Worm (Caenorhabditis elegans) whole organism, L2 larva: Measurements from ENCODE around the gene C18H9.1.

Experiments used
- C34F6.9 ChIP-seq: fragments of 150-350 bp; optimal IDR thresholded peaks from 2 replicates; lab custom pipeline; 2014; ENCODE audit warnings: missing biosample characterization, missing genetic modification characterization
- F13H6.1 ChIP-seq: sonication (generic microtip); optimal IDR thresholded peaks from 2 replicates; lab custom pipeline; 2016; ENCODE audit warnings: missing genetic modification characterization, missing compliant biosample characterization
- R02D3.7 ChIP-seq: fragments of 150-350 bp; optimal IDR thresholded peaks from 2 replicates; lab custom pipeline; 2014; ENCODE audit warnings: missing biosample characterization, missing genetic modification characterization
- Y55F3AM.14 ChIP-seq: fragments of 200-800 bp; sonication (Bioruptor generic); optimal IDR thresholded peaks from 2 replicates; lab custom pipeline; 2018; ENCODE audit warnings: mild to moderate bottlenecking, missing genetic modification characterization, missing compliant biosample characterization
- ZK546.5 ChIP-seq: sonication (generic microtip); optimal IDR thresholded peaks from 2 replicates; lab custom pipeline; 2017; ENCODE audit warnings: missing biosample characterization, missing genetic modification characterization
- alr-1 ChIP-seq: fragments of 150-350 bp; optimal IDR thresholded peaks from 2 replicates; lab custom pipeline; 2014; ENCODE audit warnings: missing biosample characterization, missing genetic modification characterization
- aly-2 ChIP-seq: fragments of 150-350 bp; optimal IDR thresholded peaks from 2 replicates; lab custom pipeline; 2014; ENCODE audit warnings: missing biosample characterization, missing genetic modification characterization
- ama-1 ChIP-seq: fragments of 150-350 bp; optimal IDR thresholded peaks from 2 replicates; lab custom pipeline; 2018; ENCODE audit warnings: inconsistent platforms
- ceh-16 ChIP-seq: fragments of 150-350 bp; optimal IDR thresholded peaks from 2 replicates; lab custom pipeline; 2014; ENCODE audit warnings: missing biosample characterization, missing genetic modification characterization
- ceh-82 ChIP-seq: fragments of 150-350 bp; optimal IDR thresholded peaks from 2 replicates; lab custom pipeline; 2014; ENCODE audit warnings: missing biosample characterization, missing genetic modification characterization
- crh-2 ChIP-seq: sonication (generic microtip); optimal IDR thresholded peaks from 2 replicates; lab custom pipeline; 2017; ENCODE audit warnings: missing biosample characterization, missing genetic modification characterization
- egl-27 ChIP-seq: sonication (generic microtip); optimal IDR thresholded peaks from 3 replicates; lab custom pipeline; 2017; ENCODE audit warnings: missing biosample characterization, missing genetic modification reagents, missing genetic modification characterization
- elt-3 ChIP-seq: sonication (generic microtip); optimal IDR thresholded peaks from 2 replicates; lab custom pipeline; 2017; ENCODE audit warnings: missing biosample characterization, missing genetic modification characterization
- fos-1 ChIP-seq: fragments of 150-350 bp; optimal IDR thresholded peaks from 2 replicates; lab custom pipeline; 2014; ENCODE audit warnings: missing biosample characterization, missing genetic modification characterization
- gmeb-1 ChIP-seq: fragments of 150-350 bp; optimal IDR thresholded peaks from 2 replicates; lab custom pipeline; 2014; ENCODE audit warnings: missing biosample characterization, missing genetic modification characterization
- lin-11 ChIP-seq: fragments of 150-350 bp; sonication (generic microtip); optimal IDR thresholded peaks from 2 replicates; lab custom pipeline; 2014; ENCODE audit warnings: missing biosample characterization, missing genetic modification characterization, inconsistent platforms, mixed read lengths
- lin-13 ChIP-seq: fragments of 150-350 bp; optimal IDR thresholded peaks from 2 replicates; lab custom pipeline; 2014; ENCODE audit warnings: missing biosample characterization, missing genetic modification reagents, missing genetic modification characterization
- lin-39 ChIP-seq: fragments of 150-350 bp; optimal IDR thresholded peaks from 2 replicates; lab custom pipeline; 2014; ENCODE audit warnings: missing biosample characterization, missing genetic modification reagents, missing genetic modification characterization
- lsy-2 ChIP-seq, 2 experiments: fragments of 150-350 bp in 1 of 2; sonication (generic microtip) in 1 of 2; optimal IDR thresholded peaks; 2 replicates each; lab custom pipeline; 2014 to 2017; ENCODE audit warnings: missing biosample characterization in 2 of 2, missing genetic modification characterization in 2 of 2
- mab-5 ChIP-seq: fragments of 150-350 bp; optimal IDR thresholded peaks from 2 replicates; lab custom pipeline; 2014; ENCODE audit warnings: missing biosample characterization, missing genetic modification characterization
- mdl-1 ChIP-seq, 2 experiments: fragments of 150-350 bp in 1 of 2; sonication (generic microtip) in 1 of 2; optimal IDR thresholded peaks; 2 replicates each; lab custom pipeline; 2017; ENCODE audit warnings: missing biosample characterization in 2 of 2, missing genetic modification characterization in 2 of 2
- nhr-10 ChIP-seq: sonication (generic microtip); optimal IDR thresholded peaks from 2 replicates; lab custom pipeline; 2017; ENCODE audit warnings: missing biosample characterization, missing genetic modification characterization
- nhr-11 ChIP-seq: fragments of 150-350 bp; optimal IDR thresholded peaks from 2 replicates; lab custom pipeline; 2014; ENCODE audit warnings: missing biosample characterization, missing genetic modification characterization
- nhr-129 ChIP-seq: fragments of 150-350 bp; optimal IDR thresholded peaks from 2 replicates; lab custom pipeline; 2014; ENCODE audit warnings: missing biosample characterization, missing genetic modification characterization
- nhr-21 ChIP-seq: fragments of 150-350 bp; optimal IDR thresholded peaks from 2 replicates; lab custom pipeline; 2014; ENCODE audit warnings: missing biosample characterization, missing genetic modification characterization
- nhr-23 ChIP-seq: fragments of 150-350 bp; optimal IDR thresholded peaks from 2 replicates; lab custom pipeline; 2014; ENCODE audit warnings: missing biosample characterization, missing genetic modification reagents, missing genetic modification characterization
- nhr-6 ChIP-seq: fragments of 150-350 bp; optimal IDR thresholded peaks from 2 replicates; lab custom pipeline; 2014; ENCODE audit warnings: missing biosample characterization, missing genetic modification characterization
- peb-1 ChIP-seq: fragments of 150-350 bp; optimal IDR thresholded peaks from 2 replicates; lab custom pipeline; 2014; ENCODE audit warnings: missing biosample characterization, missing genetic modification characterization
- skn-1 ChIP-seq: sonication (generic microtip); optimal IDR thresholded peaks from 2 replicates; lab custom pipeline; 2017; ENCODE audit warnings: missing biosample characterization, missing genetic modification characterization
- sma-3 ChIP-seq: sonication (generic microtip); optimal IDR thresholded peaks from 2 replicates; lab custom pipeline; 2016; ENCODE audit warnings: missing genetic modification reagents, missing genetic modification characterization, missing compliant biosample characterization
- sma-9 ChIP-seq, 2 experiments: fragments of 150-350 bp in 1 of 2; sonication (generic microtip) in 1 of 2; optimal IDR thresholded peaks; 2 replicates each; lab custom pipeline; 2014 to 2016; ENCODE audit warnings: missing genetic modification characterization in 2 of 2, mild to moderate bottlenecking in 1 of 2, missing biosample characterization in 1 of 2, missing compliant biosample characterization in 1 of 2, missing genetic modification reagents in 1 of 2, moderate library complexity in 1 of 2
- unc-39 ChIP-seq: fragments of 150-350 bp; optimal IDR thresholded peaks from 2 replicates; lab custom pipeline; 2014; ENCODE audit warnings: missing biosample characterization, missing genetic modification characterization
- unc-55 ChIP-seq: fragments of 150-350 bp; sonication (generic microtip); optimal IDR thresholded peaks from 3 replicates; lab custom pipeline; 2014; ENCODE audit warnings: missing biosample characterization, missing genetic modification reagents, missing genetic modification characterization
- unc-62 ChIP-seq: fragments of 150-350 bp; optimal IDR thresholded peaks from 2 replicates; lab custom pipeline; 2014; ENCODE audit warnings: missing biosample characterization, missing genetic modification reagents, missing genetic modification characterization
- zag-1 ChIP-seq: fragments of 150-350 bp; optimal IDR thresholded peaks from 2 replicates; lab custom pipeline; 2014; ENCODE audit warnings: missing biosample characterization, missing genetic modification characterization
- ztf-1 ChIP-seq: fragments of 200-800 bp; sonication (Bioruptor generic); conservative IDR thresholded peaks from 2 replicates; pipeline ENCODE4 v1.3.6; 2022; ENCODE audit warnings: missing genetic modification characterization, missing compliant biosample characterization
- ztf-11 ChIP-seq: sonication (generic microtip); optimal IDR thresholded peaks from 2 replicates; lab custom pipeline; 2017; ENCODE audit warnings: missing biosample characterization, missing genetic modification characterization
- ztf-4 ChIP-seq: fragments of 150-350 bp; optimal IDR thresholded peaks from 2 replicates; lab custom pipeline; 2014; ENCODE audit warnings: missing biosample characterization, missing genetic modification characterization

C18H9.1 gene

DNA sequence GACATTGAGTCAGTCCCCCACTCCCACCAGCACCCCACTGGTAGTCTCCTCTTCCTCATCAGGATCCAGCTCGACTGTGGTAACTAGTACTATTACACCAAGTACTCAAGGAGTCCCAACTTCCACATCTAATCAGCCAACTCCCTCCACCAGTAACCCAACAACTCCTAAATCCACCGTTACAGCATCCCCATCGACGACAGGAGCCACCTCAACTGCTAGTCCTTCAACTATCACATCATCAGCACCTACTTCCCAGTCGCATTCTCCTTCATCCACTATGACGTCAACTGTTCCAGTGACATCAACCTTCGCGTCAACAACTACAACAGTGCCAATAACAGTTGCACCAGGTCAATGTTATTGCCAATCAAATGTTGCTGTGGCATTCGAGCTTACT lies 30.4 kb upstream of the C18H9.1 start:
- TF ChIP-seq unc-39 = no peak
- no peak for TF ChIP-seq unc-62
- TF ChIP-seq ceh-82 (tag; lab: Kevin White, UChicago) = no peak

ce11 chrII:6673894-6674293 lies 25.0 kb upstream of the C18H9.1 start, which contains the start of gene H43E16.1:
Gene H43E16.1 (plus strand): TSS chrII:6674268.
- peak; percentile 45 for TF ChIP-seq sma-9 (GFP tag; optimal IDR thresholded peaks at IDR 0.05; lab: Kevin White, UChicago)
- TF ChIP-seq sma-9 (tag; optimal IDR thresholded peaks at IDR 0.05; lab: Kevin White, UChicago) = no peak
- TF ChIP-seq lsy-2 (tag; optimal IDR thresholded peaks at IDR 0.05; lab: Kevin White, UChicago) = no peak
- TF ChIP-seq fos-1 = peak; percentile 95

DNA sequence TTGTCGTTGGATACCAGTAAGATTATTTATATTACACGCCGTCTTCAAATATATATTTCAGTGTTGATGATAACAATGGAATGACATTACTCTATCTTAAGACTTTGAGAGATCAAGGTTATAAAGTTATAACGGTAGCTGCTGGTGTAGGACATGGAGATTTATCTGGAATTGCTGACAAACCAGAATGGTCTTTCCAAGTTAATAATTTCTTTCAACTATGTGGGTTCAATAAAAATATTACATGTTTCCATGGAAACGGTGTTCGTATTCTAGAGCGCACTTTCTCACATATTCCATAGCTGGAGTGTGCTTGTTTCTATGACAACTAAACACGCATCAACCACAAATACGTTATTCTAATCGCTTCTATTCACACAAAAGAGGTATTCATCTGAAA lies 19.2 kb upstream of the C18H9.1 start, which contains the start of gene ift-74:
TSS of gene ift-74 (plus strand) at position 301 of the 400 bp plus-strand sequence.
- TF ChIP-seq ceh-16 (tag; lab: Kevin White, UChicago) (no peak), lin-11 (tag; lab: Kevin White, UChicago) (no peak), nhr-6 (tag; lab: Kevin White, UChicago) (no peak), aly-2 (tag; lab: Kevin White, UChicago) (no peak), skn-1 (tag; lab: Kevin White, UChicago) (no peak), elt-3 (tag; lab: Kevin White, UChicago) (no peak), ceh-82 (tag; lab: Kevin White, UChicago) (no peak), nhr-23 (no peak)

ce11 chrII:6681478-6681877 lies 17.4 kb upstream of the C18H9.1 start:
- TF ChIP-seq sma-3 (GFP tag; lab: Kevin White, UChicago) = no peak
- TF ChIP-seq sma-9 (GFP tag; optimal IDR thresholded peaks at IDR 0.05; lab: Kevin White, UChicago) = peak; percentile 6
- no peak for TF ChIP-seq sma-9 (tag; optimal IDR thresholded peaks at IDR 0.05; lab: Kevin White, UChicago)
- peak; percentile 13 for TF ChIP-seq crh-2
- peak; percentile 94 for TF ChIP-seq fos-1
- no peak for TF ChIP-seq R02D3.7 (tag; lab: Kevin White, UChicago)
- TF ChIP-seq ama-1 = no peak
- no peak for TF ChIP-seq nhr-23
- no peak for TF ChIP-seq nhr-21 (tag; lab: Kevin White, UChicago)
- TF ChIP-seq lsy-2 (tag; optimal IDR thresholded peaks at IDR 0.05; lab: Kevin White, UChicago) = no peak
- TF ChIP-seq nhr-11 (tag; lab: Kevin White, UChicago) = no peak
- TF ChIP-seq ZK546.5 (tag; lab: Kevin White, UChicago) = no peak
- no peak for TF ChIP-seq aly-2 (tag; lab: Kevin White, UChicago)
- no peak for TF ChIP-seq Y55F3AM.14 (GFP tag; lab: Kevin White, UChicago)
- TF ChIP-seq gmeb-1 (tag; lab: Kevin White, UChicago) = no peak
- no peak for TF ChIP-seq nhr-6 (tag; lab: Kevin White, UChicago)
- TF ChIP-seq zag-1 (tag; lab: Kevin White, UChicago) = no peak
- no peak for TF ChIP-seq unc-62

ce11 chrII:6682918-6683317 lies 16.0 kb upstream of the C18H9.1 start:
- no peak for TF ChIP-seq R02D3.7 (tag; lab: Kevin White, UChicago)
- TF ChIP-seq mdl-1 (tag; optimal IDR thresholded peaks at IDR 0.05; lab: Kevin White, UChicago) = no peak
- TF ChIP-seq lin-39 (tag; lab: Kevin White, UChicago) = no peak
- no peak for TF ChIP-seq nhr-129 (tag; lab: Kevin White, UChicago)
- TF ChIP-seq nhr-10 = no peak
- TF ChIP-seq lin-13 (GFP tag; lab: Kevin White, UChicago) = no peak
- TF ChIP-seq unc-39 = no peak
- no peak for TF ChIP-seq mab-5
- TF ChIP-seq ztf-1 (GFP tag; lab: Robert Waterston, UW) = no peak
- no peak for TF ChIP-seq ztf-11 (tag; lab: Kevin White, UChicago)
- no peak for TF ChIP-seq F13H6.1
- TF ChIP-seq aly-2 (tag; lab: Kevin White, UChicago) = no peak

DNA sequence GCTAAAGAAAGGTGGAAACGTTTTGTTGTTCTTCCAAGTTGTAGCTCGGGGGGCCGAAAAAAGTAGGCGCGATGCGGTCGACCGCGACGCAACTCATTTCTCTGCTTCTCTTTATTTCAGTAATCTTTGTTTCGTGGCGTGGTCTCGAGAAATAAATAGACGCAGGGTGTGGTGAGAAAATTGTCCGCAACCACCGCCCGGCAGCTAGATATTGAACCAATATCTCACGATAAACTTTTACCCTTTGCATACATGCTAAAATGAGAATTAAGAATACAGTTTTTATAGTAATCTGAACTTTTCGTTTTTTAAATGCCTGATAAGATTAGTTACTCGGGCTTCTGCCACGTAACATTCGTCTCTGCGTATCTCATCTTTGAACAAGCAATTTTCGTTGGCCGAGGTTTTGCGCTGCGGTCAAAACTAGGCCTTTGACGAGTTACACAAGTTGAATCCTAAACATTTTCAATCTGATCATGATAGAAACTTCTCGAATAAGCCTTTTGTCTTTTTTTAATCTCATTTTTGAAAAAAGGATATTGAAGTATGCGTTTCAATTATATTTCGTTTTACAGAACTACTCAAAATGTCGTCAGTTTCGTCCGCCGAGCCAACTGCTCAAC lies 15.1 kb upstream of the C18H9.1 start, which contains the start of gene gyf-1:
TSS of gene gyf-1 (plus strand) at position 573 of the 623 bp plus-strand sequence.
- TF ChIP-seq C34F6.9 (tag; lab: Kevin White, UChicago) = peak; percentile 47
- TF ChIP-seq F13H6.1 = peak; percentile 34
- no peak for TF ChIP-seq ceh-82 (tag; lab: Kevin White, UChicago)
- peak; percentile 43 for TF ChIP-seq unc-55 (GFP tag; lab: Kevin White, UChicago)
- no peak for TF ChIP-seq zag-1 (tag; lab: Kevin White, UChicago)
- no peak for TF ChIP-seq egl-27 (tag; lab: Kevin White, UChicago)
- TF ChIP-seq fos-1 = peak; percentile 44
- TF ChIP-seq lin-39 (tag; lab: Kevin White, UChicago) = no peak
- no peak for TF ChIP-seq nhr-11 (tag; lab: Kevin White, UChicago)
- no peak for TF ChIP-seq ztf-4 (tag; lab: Kevin White, UChicago)
- TF ChIP-seq crh-2 = peak; percentile 61
- TF ChIP-seq lsy-2 (tag; optimal IDR thresholded peaks at IDR 0.05; lab: Kevin White, UChicago) = peak in 1 of 2 experiments; percentile 51
- no peak for TF ChIP-seq mdl-1 (tag; optimal IDR thresholded peaks at IDR 0.05; lab: Kevin White, UChicago)
- no peak for TF ChIP-seq Y55F3AM.14 (GFP tag; lab: Kevin White, UChicago)
- no peak for TF ChIP-seq peb-1 (tag; lab: Kevin White, UChicago)
- no peak for TF ChIP-seq nhr-10
- no peak for TF ChIP-seq aly-2 (tag; lab: Kevin White, UChicago)
- TF ChIP-seq elt-3 (tag; lab: Kevin White, UChicago) = no peak
- no peak for TF ChIP-seq nhr-21 (tag; lab: Kevin White, UChicago)
- TF ChIP-seq nhr-6 (tag; lab: Kevin White, UChicago) = no peak
- no peak for TF ChIP-seq alr-1
- no peak for TF ChIP-seq ceh-16 (tag; lab: Kevin White, UChicago)
- no peak for TF ChIP-seq unc-39
- peak; percentile 31 for TF ChIP-seq nhr-129 (tag; lab: Kevin White, UChicago)
- TF ChIP-seq lin-11 (tag; lab: Kevin White, UChicago) = peak; percentile 14
- no peak for TF ChIP-seq unc-62
